Fruit fly (Drosophila melanogaster): ENCODE results near the gene CG34268.

dm6 chr3L:473064-473463, 27.7 kb upstream of the CG34268 start:
- TF ChIP-seq EcR (GFP tag; optimal IDR thresholded peaks at IDR 0.05) (no peak), pan (optimal IDR thresholded peaks at IDR 0.05) (no peak), CG8478 (optimal IDR thresholded peaks at IDR 0.05) (no peak), psq (optimal IDR thresholded peaks at IDR 0.05) (no peak)
